Worm (Caenorhabditis elegans): ENCODE results near the gene tbx-2.
A peak's percentile ranks its signal among the peaks of the same experiment; 100 is the strongest.

tbx-2 gene

DNA sequence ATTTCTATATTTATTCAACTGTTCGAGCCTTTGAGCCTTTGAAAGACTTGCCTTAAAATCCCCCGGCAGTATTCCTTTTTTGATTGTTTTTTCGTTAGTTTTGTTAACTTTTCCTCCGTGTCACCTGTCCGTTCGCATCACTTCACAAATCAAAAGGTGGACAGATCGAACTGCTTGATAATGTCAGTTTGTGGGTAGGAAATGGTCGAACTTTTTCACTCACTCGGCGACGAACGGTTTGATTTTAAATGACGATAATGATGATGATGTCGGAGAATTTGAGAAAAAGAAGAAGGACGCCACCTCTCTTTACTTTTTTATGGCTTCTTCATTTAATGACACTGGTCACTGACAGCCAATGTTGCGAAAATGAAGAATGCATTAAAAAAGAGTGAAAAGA lies 17.0 kb downstream of the tbx-2 start:
- TF ChIP-seq ztf-29 (GFP tag; IDR thresholded peaks at IDR 0.05) (no peak), tab-1 (GFP tag; IDR thresholded peaks at IDR 0.05) (no peak), T22C8.4 (GFP tag; IDR thresholded peaks at IDR 0.05) (no peak), flt-1 (GFP tag; IDR thresholded peaks at IDR 0.05) (no peak), ref-1 (GFP tag; conservative IDR thresholded peaks at IDR 0.05) (no peak), med-1 (GFP tag; optimal IDR thresholded peaks at IDR 0.05; ENCODE audit: insufficient read depth) (no peak), cog-1 (tag; optimal IDR thresholded peaks at IDR 0.05) (no peak), klf-2 (GFP tag; conservative IDR thresholded peaks at IDR 0.05) (no peak), ztf-23 (GFP tag; IDR thresholded peaks at IDR 0.05) (no peak)

DNA sequence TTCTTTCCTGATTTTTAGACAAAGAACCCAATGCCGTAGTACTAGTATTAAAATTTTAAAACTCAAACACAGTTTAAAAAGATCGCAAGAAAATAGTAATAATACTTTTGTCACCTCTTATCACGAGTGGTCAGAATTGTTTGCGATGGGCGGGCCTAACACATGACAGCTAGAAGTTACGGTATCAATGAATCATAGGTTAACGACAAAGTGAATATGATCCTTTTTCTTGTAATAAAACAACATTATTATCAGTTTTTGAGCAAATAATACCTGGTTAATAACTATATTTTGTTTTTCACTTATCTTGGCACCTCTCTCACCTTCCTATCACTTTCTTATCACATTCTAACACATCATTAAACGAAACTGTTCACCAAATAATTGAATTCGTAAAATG lies 23.1 kb downstream of the tbx-2 start:
- TF ChIP-seq ref-1 (GFP tag; conservative IDR thresholded peaks at IDR 0.05), result no peak
- TF ChIP-seq flt-1 (GFP tag; IDR thresholded peaks at IDR 0.05), result no peak
- TF ChIP-seq cog-1 (tag; optimal IDR thresholded peaks at IDR 0.05), result no peak
- TF ChIP-seq ztf-23 (GFP tag; IDR thresholded peaks at IDR 0.05), result no peak
- no peak for TF ChIP-seq med-1 (GFP tag; optimal IDR thresholded peaks at IDR 0.05; ENCODE audit: insufficient read depth)
- TF ChIP-seq klf-2 (GFP tag; conservative IDR thresholded peaks at IDR 0.05), result no peak
- no peak for TF ChIP-seq tab-1 (GFP tag; IDR thresholded peaks at IDR 0.05)
- TF ChIP-seq ztf-29 (GFP tag; IDR thresholded peaks at IDR 0.05), result no peak
- no peak for TF ChIP-seq T22C8.4 (GFP tag; IDR thresholded peaks at IDR 0.05)

DNA sequence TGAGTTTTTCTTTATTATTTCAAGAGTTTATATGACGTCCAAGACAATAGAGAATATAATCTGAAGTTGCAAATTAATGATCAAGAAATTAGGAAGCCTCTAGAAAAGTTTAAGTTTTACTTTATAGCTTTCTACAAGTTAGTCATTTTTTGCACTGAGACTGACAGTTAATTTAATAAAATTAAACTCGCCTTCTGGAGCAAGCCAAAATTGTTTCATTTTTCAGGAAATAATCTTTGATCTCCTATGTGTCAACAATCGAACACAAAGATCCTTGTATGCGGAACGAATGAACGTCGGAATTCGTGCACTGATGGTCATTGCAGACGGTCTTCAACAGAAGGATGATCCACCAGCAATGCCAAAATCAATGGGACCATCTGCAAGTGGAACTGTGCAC lies 23.7 kb downstream of the tbx-2 start:
- no peak for TF ChIP-seq flt-1 (GFP tag; IDR thresholded peaks at IDR 0.05)
- TF ChIP-seq T22C8.4 (GFP tag; IDR thresholded peaks at IDR 0.05), result no peak
- no peak for TF ChIP-seq tab-1 (GFP tag; IDR thresholded peaks at IDR 0.05)
- TF ChIP-seq cog-1 (tag; optimal IDR thresholded peaks at IDR 0.05), result no peak
- no peak for TF ChIP-seq med-1 (GFP tag; optimal IDR thresholded peaks at IDR 0.05; ENCODE audit: insufficient read depth)
- TF ChIP-seq ztf-29 (GFP tag; IDR thresholded peaks at IDR 0.05), result no peak
- TF ChIP-seq klf-2 (GFP tag; conservative IDR thresholded peaks at IDR 0.05), result no peak
- TF ChIP-seq ref-1 (GFP tag; conservative IDR thresholded peaks at IDR 0.05), result no peak
- no peak for TF ChIP-seq ztf-23 (GFP tag; IDR thresholded peaks at IDR 0.05)

DNA sequence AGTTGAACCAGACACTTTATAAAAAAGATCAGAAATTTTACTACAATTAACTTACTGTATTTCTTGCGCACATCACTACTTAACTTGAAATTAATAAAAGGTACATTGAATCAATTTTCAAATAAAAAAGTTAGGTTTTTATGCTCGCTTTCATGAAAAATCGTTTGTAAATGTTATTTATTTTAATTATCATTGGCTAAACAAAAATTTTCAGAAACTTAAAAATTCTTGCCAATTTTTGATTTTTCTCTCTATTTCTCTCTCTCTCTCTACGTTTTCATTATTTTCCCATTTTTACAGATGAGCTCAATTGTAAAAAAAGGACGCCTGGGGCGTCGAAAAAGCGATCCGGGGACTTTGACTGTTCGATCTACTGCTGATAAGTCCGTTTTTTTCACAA lies 26.7 kb downstream of the tbx-2 start, which contains the start of gene sax-2:
TSS of gene sax-2 (plus strand) at position 301 of the 400 bp plus-strand sequence.
- TF ChIP-seq T22C8.4 (GFP tag; IDR thresholded peaks at IDR 0.05) (no peak), klf-2 (GFP tag; conservative IDR thresholded peaks at IDR 0.05) (no peak), flt-1 (GFP tag; IDR thresholded peaks at IDR 0.05) (no peak), ref-1 (GFP tag; conservative IDR thresholded peaks at IDR 0.05) (no peak), ztf-23 (GFP tag; IDR thresholded peaks at IDR 0.05) (no peak), med-1 (GFP tag; optimal IDR thresholded peaks at IDR 0.05; ENCODE audit: insufficient read depth) (no peak), tab-1 (GFP tag; IDR thresholded peaks at IDR 0.05) (no peak), cog-1 (tag; optimal IDR thresholded peaks at IDR 0.05) (no peak), ztf-29 (GFP tag; IDR thresholded peaks at IDR 0.05) (no peak)

DNA sequence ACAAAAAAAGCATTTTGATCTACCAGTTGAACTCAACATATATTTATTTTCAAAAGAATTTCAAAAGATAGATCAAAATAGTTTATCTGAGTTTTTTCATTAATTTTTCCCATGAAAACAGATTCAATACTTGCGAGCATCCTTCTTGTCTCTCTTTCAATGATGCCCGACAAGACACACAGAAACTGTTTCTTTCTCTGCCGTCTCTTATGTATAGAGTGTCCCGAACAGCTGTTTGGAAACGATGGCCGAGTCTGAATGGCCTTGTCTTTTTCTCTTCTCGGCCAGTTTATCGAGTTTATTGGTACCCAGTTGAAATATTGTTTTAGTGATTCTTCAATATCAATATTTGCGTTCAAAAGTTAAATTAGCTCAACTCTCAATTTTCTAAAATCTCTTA lies 27.4 kb downstream of the tbx-2 start:
- TF ChIP-seq ztf-29 (GFP tag; IDR thresholded peaks at IDR 0.05) (no peak), med-1 (GFP tag; optimal IDR thresholded peaks at IDR 0.05; ENCODE audit: insufficient read depth) (no peak), tab-1 (GFP tag; IDR thresholded peaks at IDR 0.05) (no peak), ztf-23 (GFP tag; IDR thresholded peaks at IDR 0.05) (peak; percentile 57; the same call in 1 of the 2 replicates), flt-1 (GFP tag; IDR thresholded peaks at IDR 0.05) (no peak), cog-1 (tag; optimal IDR thresholded peaks at IDR 0.05) (no peak), klf-2 (GFP tag; conservative IDR thresholded peaks at IDR 0.05) (no peak)

DNA sequence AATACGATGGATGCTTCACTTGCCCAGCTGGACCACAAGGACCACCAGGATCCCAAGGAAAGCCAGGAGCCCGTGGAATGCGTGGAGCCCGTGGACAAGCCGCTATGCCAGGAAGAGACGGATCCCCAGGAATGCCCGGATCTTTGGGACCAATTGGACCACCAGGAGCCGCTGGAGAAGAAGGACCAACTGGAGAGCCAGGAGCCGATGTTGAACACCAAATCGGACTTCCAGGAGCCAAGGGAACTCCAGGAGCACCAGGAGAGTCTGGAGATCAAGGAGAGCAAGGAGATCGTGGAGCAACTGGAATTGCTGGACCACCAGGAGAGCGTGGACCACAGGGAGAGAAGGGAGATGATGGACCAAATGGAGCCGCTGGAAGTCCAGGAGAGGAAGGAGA lies 28.1 kb downstream of the tbx-2 start:
- TF ChIP-seq klf-2 (GFP tag; conservative IDR thresholded peaks at IDR 0.05) (0 out of 2 replicates have a peak, but pooled peaks have one; percentile 14), ztf-29 (GFP tag; IDR thresholded peaks at IDR 0.05) (no peak), med-1 (GFP tag; optimal IDR thresholded peaks at IDR 0.05; ENCODE audit: insufficient read depth) (no peak)

DNA sequence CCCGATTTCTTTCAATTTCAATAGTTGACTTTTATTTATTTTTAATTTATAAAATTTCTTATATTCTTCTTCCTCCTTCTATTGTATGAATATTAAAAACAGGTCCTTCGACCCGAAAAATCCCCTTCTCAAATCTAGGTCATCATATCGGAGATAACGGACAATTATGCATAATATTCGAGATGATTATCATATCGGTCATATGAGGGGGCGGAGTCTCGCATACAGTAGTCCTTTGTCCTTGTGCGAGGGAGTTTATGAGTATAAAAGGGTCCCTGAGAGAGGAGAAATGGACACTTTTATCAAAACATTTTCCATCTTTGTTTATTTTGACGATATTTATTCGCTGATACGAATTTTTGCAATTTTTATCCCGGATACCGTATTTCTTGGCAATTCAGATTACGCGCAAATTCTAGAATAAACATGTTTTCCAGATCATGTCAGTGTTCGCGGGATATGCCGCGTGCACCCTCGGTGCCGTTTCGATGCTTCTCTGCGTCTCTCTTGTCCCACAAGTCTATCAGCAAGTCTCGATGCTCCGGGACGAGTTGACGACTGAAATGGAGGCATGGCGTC lies 29.1 kb downstream of the tbx-2 start, which contains the start of gene dpy-17:
TSS of gene dpy-17 (plus strand) at position 438 of the 579 bp plus-strand sequence.
- TF ChIP-seq ztf-23 (GFP tag; IDR thresholded peaks at IDR 0.05), result no peak

DNA sequence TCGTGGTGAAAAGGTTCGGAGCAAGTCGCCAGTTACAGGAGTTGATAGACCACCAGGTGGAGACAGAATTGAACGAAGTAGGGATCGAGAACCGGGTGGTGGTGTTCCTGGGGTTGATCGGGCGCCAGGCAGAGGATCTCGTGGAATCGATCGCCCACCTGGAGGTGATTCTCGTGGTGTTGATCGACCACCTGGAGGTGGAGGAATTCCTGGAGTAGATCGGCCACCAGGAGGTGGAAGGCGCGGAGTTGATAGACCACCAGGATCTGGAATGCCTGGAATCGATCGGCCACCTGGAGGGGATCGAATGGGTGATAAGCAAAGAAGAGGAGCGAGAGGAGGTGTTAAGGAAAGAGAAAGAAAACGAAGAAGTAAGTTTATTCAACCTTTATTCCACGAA lies 30.6 kb downstream of the tbx-2 start:
- TF ChIP-seq ztf-29 (GFP tag; IDR thresholded peaks at IDR 0.05), result no peak
- no peak for TF ChIP-seq klf-2 (GFP tag; conservative IDR thresholded peaks at IDR 0.05)
- TF ChIP-seq T22C8.4 (GFP tag; IDR thresholded peaks at IDR 0.05), result no peak
- TF ChIP-seq tab-1 (GFP tag; IDR thresholded peaks at IDR 0.05), result no peak
- no peak for TF ChIP-seq flt-1 (GFP tag; IDR thresholded peaks at IDR 0.05)
- TF ChIP-seq cog-1 (tag; optimal IDR thresholded peaks at IDR 0.05), result no peak
- no peak for TF ChIP-seq med-1 (GFP tag; optimal IDR thresholded peaks at IDR 0.05; ENCODE audit: insufficient read depth)
- no peak for TF ChIP-seq ztf-23 (GFP tag; IDR thresholded peaks at IDR 0.05)
- no peak for TF ChIP-seq ref-1 (GFP tag; conservative IDR thresholded peaks at IDR 0.05)

DNA sequence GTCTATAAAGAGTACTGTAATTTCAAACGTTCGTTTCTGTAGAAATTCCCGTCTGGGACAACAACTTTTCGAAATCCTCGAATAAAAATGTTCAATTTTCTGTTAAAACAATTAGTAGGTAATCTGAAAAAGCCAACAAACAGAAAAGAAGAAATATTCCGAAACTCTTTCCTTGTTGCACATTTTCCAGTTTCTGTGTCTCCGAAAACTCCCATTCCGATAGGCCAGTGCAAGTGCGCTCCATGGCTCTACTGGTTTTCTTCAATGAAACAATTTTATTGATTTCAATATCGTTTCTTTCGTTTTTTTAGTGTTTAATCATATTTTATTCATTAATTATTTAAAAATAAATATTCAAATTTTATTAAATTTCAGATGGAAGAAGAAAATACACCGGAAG lies 33.5 kb downstream of the tbx-2 start, which contains the start of gene F54D8.6:
TSS of gene F54D8.6 (plus strand) at position 370 of the 400 bp plus-strand sequence.
- TF ChIP-seq med-1 (GFP tag; optimal IDR thresholded peaks at IDR 0.05; ENCODE audit: insufficient read depth), result no peak
- no peak for TF ChIP-seq ztf-29 (GFP tag; IDR thresholded peaks at IDR 0.05)
- TF ChIP-seq T22C8.4 (GFP tag; IDR thresholded peaks at IDR 0.05), result no peak
- TF ChIP-seq tab-1 (GFP tag; IDR thresholded peaks at IDR 0.05), result no peak
- TF ChIP-seq ztf-23 (GFP tag; IDR thresholded peaks at IDR 0.05), result no peak
- no peak for TF ChIP-seq klf-2 (GFP tag; conservative IDR thresholded peaks at IDR 0.05)

DNA sequence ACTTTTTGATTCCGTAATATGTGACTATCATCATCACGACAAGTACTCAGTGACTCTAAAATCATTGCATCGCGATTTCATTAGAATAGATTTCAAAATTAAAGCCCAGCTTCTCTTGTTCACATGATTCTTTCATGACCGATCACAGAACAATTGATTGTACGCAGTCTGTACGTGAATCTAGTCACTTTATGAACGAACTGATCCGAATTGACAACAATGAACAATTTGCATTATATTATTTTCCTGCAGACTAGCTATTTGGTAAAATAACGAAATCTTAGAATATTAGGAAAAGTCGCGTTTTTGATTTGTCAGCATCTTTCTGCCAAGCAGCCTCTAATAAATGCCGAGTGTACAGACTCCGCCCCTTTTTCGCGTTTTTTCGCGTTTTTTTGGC lies 36.6 kb downstream of the tbx-2 start:
- no peak for TF ChIP-seq med-1 (GFP tag; optimal IDR thresholded peaks at IDR 0.05; ENCODE audit: insufficient read depth)

Measured in whole organism, midembryonic.